Fruit fly (Drosophila melanogaster) whole organism, embryonic: Measurements from ENCODE around the gene Targ1.

ENCODE experiments used
- CG12942 ChIP-seq: fragments of 200-800 bp; sonication (Bioruptor generic); optimal IDR thresholded peaks from 3 replicates; lab custom pipeline; 2016; ENCODE audit warnings: missing biosample characterization, missing genetic modification characterization
- CG13424 ChIP-seq: fragments of 200-800 bp; sonication (Bioruptor generic); optimal IDR thresholded peaks from 2 replicates; lab custom pipeline; 2019; ENCODE audit warnings: missing biosample characterization, mild to moderate bottlenecking, missing genetic modification characterization, moderate library complexity
- CG14667 ChIP-seq: fragments of 200-800 bp; sonication (Bioruptor generic); IDR thresholded peaks from 2 replicates; pipeline ENCODE4 v1.3.6; 2022; ENCODE audit warnings: missing biosample characterization, missing genetic modification characterization
- CG32767 ChIP-seq: fragments of 200-800 bp; sonication (Bioruptor generic); IDR thresholded peaks from 2 replicates; pipeline ENCODE4 v1.3.6; 2022; ENCODE audit warnings: missing biosample characterization, missing genetic modification characterization
- CG4282 ChIP-seq: fragments of 200-800 bp; sonication (Bioruptor generic); optimal IDR thresholded peaks from 2 replicates; lab custom pipeline; 2016; ENCODE audit warnings: missing biosample characterization, missing genetic modification characterization
- CG8388 ChIP-seq: fragments of 200-800 bp; sonication (Bioruptor generic); optimal IDR thresholded peaks from 2 replicates; lab custom pipeline; 2019; ENCODE audit warnings: missing biosample characterization, mild to moderate bottlenecking, missing genetic modification characterization, moderate library complexity
- Hr78 ChIP-seq, 2 experiments: fragments of 200-800 bp in 1 of 2; fragments of >200 bp in 1 of 2; sonication (Bioruptor generic) in 1 of 2; optimal IDR thresholded peaks; 2 replicates each; lab custom pipeline; 2017 to 2019; ENCODE audit warnings: missing biosample characterization in 2 of 2, missing genetic modification characterization in 2 of 2, mild to moderate bottlenecking in 1 of 2, moderate library complexity in 1 of 2
- gcm ChIP-seq: fragments of 200-800 bp; sonication (Bioruptor generic); optimal IDR thresholded peaks from 2 replicates; lab custom pipeline; 2019; ENCODE audit warnings: missing biosample characterization, mild to moderate bottlenecking, missing genetic modification characterization, moderate library complexity

DNA sequence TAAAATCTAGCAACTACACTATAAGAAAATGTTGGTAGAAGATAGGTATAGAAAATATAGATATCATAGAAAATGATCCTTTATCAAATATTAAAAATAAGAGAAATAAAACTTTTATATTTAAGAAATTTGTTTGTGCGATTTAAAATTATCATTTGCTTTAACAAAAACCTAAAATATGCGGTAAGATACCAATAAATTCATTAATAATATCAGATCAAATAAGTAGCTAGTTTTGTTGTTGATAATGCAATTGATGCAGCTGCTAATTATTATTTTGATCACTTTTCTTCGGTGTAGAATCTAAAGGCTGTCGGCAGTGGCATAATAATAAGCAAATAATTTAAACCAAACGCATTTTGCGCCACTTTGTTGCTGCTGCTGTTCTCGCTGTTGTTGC lies 21.6 kb upstream of the Targ1 start:
- TF ChIP-seq CG14667 (GFP tag; lab: Robert Waterston, UW) (no peak), gcm (GFP tag; lab: Kevin White, UChicago) (no peak), Hr78 (GFP tag; optimal IDR thresholded peaks at IDR 0.05; lab: Kevin White, UChicago) (no peak), CG32767 (GFP tag; lab: Robert Waterston, UW) (no peak), CG8388 (GFP tag; lab: Kevin White, UChicago) (no peak), CG12942 (GFP tag; lab: Kevin White, UChicago) (no peak), CG13424 (tag; lab: Kevin White, UChicago) (no peak), CG4282 (GFP tag; lab: Kevin White, UChicago) (no peak)
